Worm (Caenorhabditis elegans) whole organism, L2 larva: ENCODE measurements around the gene apc-17.

ENCODE experiments used
- C34F6.9 ChIP-seq: fragments of 150-350 bp; optimal IDR thresholded peaks from 2 replicates; lab custom pipeline; 2014; ENCODE audit warnings: missing biosample characterization, missing genetic modification characterization
- F13H6.1 ChIP-seq: sonication (generic microtip); optimal IDR thresholded peaks from 2 replicates; lab custom pipeline; 2016; ENCODE audit warnings: missing genetic modification characterization, missing compliant biosample characterization
- R02D3.7 ChIP-seq: fragments of 150-350 bp; optimal IDR thresholded peaks from 2 replicates; lab custom pipeline; 2014; ENCODE audit warnings: missing biosample characterization, missing genetic modification characterization
- ZK546.5 ChIP-seq: sonication (generic microtip); optimal IDR thresholded peaks from 2 replicates; lab custom pipeline; 2017; ENCODE audit warnings: missing biosample characterization, missing genetic modification characterization
- alr-1 ChIP-seq: fragments of 150-350 bp; optimal IDR thresholded peaks from 2 replicates; lab custom pipeline; 2014; ENCODE audit warnings: missing biosample characterization, missing genetic modification characterization
- aly-2 ChIP-seq: fragments of 150-350 bp; optimal IDR thresholded peaks from 2 replicates; lab custom pipeline; 2014; ENCODE audit warnings: missing biosample characterization, missing genetic modification characterization
- ama-1 ChIP-seq: fragments of 150-350 bp; optimal IDR thresholded peaks from 2 replicates; lab custom pipeline; 2018; ENCODE audit warnings: inconsistent platforms
- blmp-1 ChIP-seq: sonication (generic microtip); optimal IDR thresholded peaks from 2 replicates; lab custom pipeline; 2017; ENCODE audit warnings: missing genetic modification characterization, mild to moderate bottlenecking, missing compliant biosample characterization, antibody characterized with exemption, moderate library complexity; ENCODE audit not compliant: insufficient read depth
- ceh-16 ChIP-seq: fragments of 150-350 bp; optimal IDR thresholded peaks from 2 replicates; lab custom pipeline; 2014; ENCODE audit warnings: missing biosample characterization, missing genetic modification characterization
- crh-2 ChIP-seq: sonication (generic microtip); optimal IDR thresholded peaks from 2 replicates; lab custom pipeline; 2017; ENCODE audit warnings: missing biosample characterization, missing genetic modification characterization
- dmd-4 ChIP-seq: sonication (generic microtip); optimal IDR thresholded peaks from 2 replicates; lab custom pipeline; 2017; ENCODE audit warnings: missing biosample characterization, missing genetic modification characterization
- elt-3 ChIP-seq: sonication (generic microtip); optimal IDR thresholded peaks from 2 replicates; lab custom pipeline; 2017; ENCODE audit warnings: missing biosample characterization, missing genetic modification characterization
- gmeb-1 ChIP-seq: fragments of 150-350 bp; optimal IDR thresholded peaks from 2 replicates; lab custom pipeline; 2014; ENCODE audit warnings: missing biosample characterization, missing genetic modification characterization
- lin-11 ChIP-seq: fragments of 150-350 bp; sonication (generic microtip); optimal IDR thresholded peaks from 2 replicates; lab custom pipeline; 2014; ENCODE audit warnings: missing biosample characterization, missing genetic modification characterization, inconsistent platforms, mixed read lengths
- lin-39 ChIP-seq: fragments of 150-350 bp; optimal IDR thresholded peaks from 2 replicates; lab custom pipeline; 2014; ENCODE audit warnings: missing biosample characterization, missing genetic modification reagents, missing genetic modification characterization
- lsy-2 ChIP-seq, 2 experiments: fragments of 150-350 bp in 1 of 2; sonication (generic microtip) in 1 of 2; optimal IDR thresholded peaks; 2 replicates each; lab custom pipeline; 2014 to 2017; ENCODE audit warnings: missing biosample characterization in 2 of 2, missing genetic modification characterization in 2 of 2
- mab-5 ChIP-seq: fragments of 150-350 bp; optimal IDR thresholded peaks from 2 replicates; lab custom pipeline; 2014; ENCODE audit warnings: missing biosample characterization, missing genetic modification characterization
- mbf-1 ChIP-seq: sonication (generic microtip); optimal IDR thresholded peaks from 2 replicates; lab custom pipeline; 2017; ENCODE audit warnings: missing biosample characterization, missing genetic modification characterization
- mdl-1 ChIP-seq, 2 experiments: fragments of 150-350 bp in 1 of 2; sonication (generic microtip) in 1 of 2; optimal IDR thresholded peaks; 2 replicates each; lab custom pipeline; 2017; ENCODE audit warnings: missing biosample characterization in 2 of 2, missing genetic modification characterization in 2 of 2
- nhr-10 ChIP-seq: sonication (generic microtip); optimal IDR thresholded peaks from 2 replicates; lab custom pipeline; 2017; ENCODE audit warnings: missing biosample characterization, missing genetic modification characterization
- nhr-11 ChIP-seq: fragments of 150-350 bp; optimal IDR thresholded peaks from 2 replicates; lab custom pipeline; 2014; ENCODE audit warnings: missing biosample characterization, missing genetic modification characterization
- nhr-12 ChIP-seq: fragments of 150-350 bp; optimal IDR thresholded peaks from 2 replicates; lab custom pipeline; 2014; ENCODE audit warnings: missing biosample characterization, missing genetic modification characterization
- nhr-129 ChIP-seq: fragments of 150-350 bp; optimal IDR thresholded peaks from 2 replicates; lab custom pipeline; 2014; ENCODE audit warnings: missing biosample characterization, missing genetic modification characterization
- nhr-23 ChIP-seq: fragments of 150-350 bp; optimal IDR thresholded peaks from 2 replicates; lab custom pipeline; 2014; ENCODE audit warnings: missing biosample characterization, missing genetic modification reagents, missing genetic modification characterization
- nhr-237 ChIP-seq: fragments of 150-350 bp; optimal IDR thresholded peaks from 2 replicates; lab custom pipeline; 2014; ENCODE audit warnings: missing biosample characterization, missing genetic modification characterization
- nhr-25 ChIP-seq: fragments of 150-350 bp; sonication (generic microtip); optimal IDR thresholded peaks from 3 replicates; lab custom pipeline; 2014; ENCODE audit warnings: missing biosample characterization, missing genetic modification characterization
- nhr-77 ChIP-seq: fragments of 150-350 bp; optimal IDR thresholded peaks from 2 replicates; lab custom pipeline; 2014; ENCODE audit warnings: missing biosample characterization, missing genetic modification characterization
- peb-1 ChIP-seq: fragments of 150-350 bp; optimal IDR thresholded peaks from 2 replicates; lab custom pipeline; 2014; ENCODE audit warnings: missing biosample characterization, missing genetic modification characterization
- skn-1 ChIP-seq: sonication (generic microtip); optimal IDR thresholded peaks from 2 replicates; lab custom pipeline; 2017; ENCODE audit warnings: missing biosample characterization, missing genetic modification characterization
- snpc-4 ChIP-seq: fragments of 150-350 bp; optimal IDR thresholded peaks from 2 replicates; lab custom pipeline; 2014; ENCODE audit warnings: missing biosample characterization, missing genetic modification characterization
- unc-39 ChIP-seq: fragments of 150-350 bp; optimal IDR thresholded peaks from 2 replicates; lab custom pipeline; 2014; ENCODE audit warnings: missing biosample characterization, missing genetic modification characterization
- unc-55 ChIP-seq: fragments of 150-350 bp; sonication (generic microtip); optimal IDR thresholded peaks from 3 replicates; lab custom pipeline; 2014; ENCODE audit warnings: missing biosample characterization, missing genetic modification reagents, missing genetic modification characterization
- unc-62 ChIP-seq: fragments of 150-350 bp; optimal IDR thresholded peaks from 2 replicates; lab custom pipeline; 2014; ENCODE audit warnings: missing biosample characterization, missing genetic modification reagents, missing genetic modification characterization
- zag-1 ChIP-seq: fragments of 150-350 bp; optimal IDR thresholded peaks from 2 replicates; lab custom pipeline; 2014; ENCODE audit warnings: missing biosample characterization, missing genetic modification characterization
- ztf-11 ChIP-seq: sonication (generic microtip); optimal IDR thresholded peaks from 2 replicates; lab custom pipeline; 2017; ENCODE audit warnings: missing biosample characterization, missing genetic modification characterization
- ztf-4 ChIP-seq: fragments of 150-350 bp; optimal IDR thresholded peaks from 2 replicates; lab custom pipeline; 2014; ENCODE audit warnings: missing biosample characterization, missing genetic modification characterization

Gene apc-17

DNA sequence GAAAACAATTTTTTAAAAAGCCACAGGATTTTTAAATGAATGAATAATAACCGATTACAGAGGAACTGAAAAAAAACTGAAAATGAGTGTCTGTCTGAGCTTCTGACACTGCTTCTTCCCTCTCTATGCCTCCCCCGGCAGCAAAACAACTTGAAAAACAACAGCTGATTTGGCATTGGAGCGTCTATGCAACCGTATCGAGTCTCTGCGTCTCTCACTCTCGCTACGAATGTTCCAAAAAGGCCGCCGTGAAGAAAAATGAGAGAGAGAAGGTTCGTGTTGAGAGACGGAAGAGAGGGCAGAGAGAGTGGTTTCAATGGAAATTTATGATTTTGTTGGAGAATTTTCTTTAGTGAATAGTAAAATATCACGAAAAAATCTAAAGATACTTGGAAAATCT lies 4.9 kb upstream of the apc-17 start (continued):
- TF ChIP-seq nhr-129 (tag; lab: Kevin White, UChicago): peak; percentile 89

DNA sequence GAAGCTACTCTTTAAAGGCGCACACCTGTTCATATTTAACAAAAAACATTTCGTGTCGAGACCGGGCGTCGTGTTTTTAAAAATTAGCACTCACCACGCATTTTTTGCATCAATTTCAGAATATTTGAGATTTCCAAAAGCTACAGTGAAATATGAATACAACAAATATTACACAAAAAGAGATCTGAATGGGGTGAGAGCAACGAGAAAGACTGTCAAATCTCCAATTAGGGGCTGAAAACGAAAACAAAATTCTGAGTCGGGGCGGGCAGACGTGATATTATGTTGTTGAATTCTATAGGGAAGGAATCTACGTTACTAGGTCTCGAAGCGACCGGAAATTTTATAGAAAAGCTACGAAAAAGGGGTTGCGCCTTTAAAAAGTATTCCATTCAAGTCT lies 4.3 kb upstream of the apc-17 start, which contains the start of gene C09H10.5:
TSS of gene C09H10.5 (minus strand) at position 101 of the 400 bp plus-strand sequence.
- TF ChIP-seq nhr-77 (no peak), alr-1 (tag; lab: Kevin White, UChicago) (no peak), peb-1 (tag; lab: Kevin White, UChicago) (no peak), nhr-25 (tag; lab: Kevin White, UChicago) (no peak), nhr-12 (tag; lab: Kevin White, UChicago) (no peak)

DNA sequence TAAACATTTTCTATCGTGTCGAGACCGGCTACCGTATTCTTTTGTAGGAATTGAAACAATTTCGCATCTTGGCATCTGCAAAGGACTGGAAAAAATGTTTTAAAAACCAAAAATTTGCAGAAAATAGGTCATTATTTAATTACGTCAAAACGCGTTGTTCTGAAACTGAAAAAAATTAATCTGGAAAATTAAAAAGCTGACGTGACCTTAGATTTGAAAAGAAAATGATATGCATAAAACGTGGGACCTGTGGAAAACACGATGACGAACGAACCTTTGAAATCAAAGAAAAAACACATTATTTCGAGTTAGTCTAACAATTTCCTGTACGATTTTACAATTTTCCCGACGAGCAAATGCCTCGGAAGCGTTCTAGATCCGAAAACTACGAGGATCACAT lies 3.8 kb upstream of the apc-17 start, which contains the start of gene C09H10.9:
TSS of gene C09H10.9 (plus strand) at position 301 of the 400 bp plus-strand sequence.
- TF ChIP-seq F13H6.1 (tag; lab: Kevin White, UChicago) (no peak), ZK546.5 (tag; lab: Kevin White, UChicago) (no peak), ztf-11 (tag; lab: Kevin White, UChicago) (no peak), nhr-23 (no peak), snpc-4 (tag; lab: Kevin White, UChicago) (no peak), unc-55 (GFP tag; lab: Kevin White, UChicago) (no peak), nhr-237 (no peak), peb-1 (tag; lab: Kevin White, UChicago) (no peak), C34F6.9 (tag; lab: Kevin White, UChicago) (no peak), blmp-1 (tag; lab: Kevin White, UChicago) (no peak), crh-2 (tag; lab: Kevin White, UChicago) (no peak), R02D3.7 (tag; lab: Kevin White, UChicago) (no peak), mab-5 (tag; lab: Kevin White, UChicago) (no peak), nhr-129 (tag; lab: Kevin White, UChicago) (no peak), ztf-4 (tag; lab: Kevin White, UChicago) (no peak), unc-62 (GFP tag; lab: Kevin White, UChicago) (no peak), skn-1 (tag; lab: Kevin White, UChicago) (no peak), mdl-1 (tag; optimal IDR thresholded peaks at IDR 0.05; lab: Kevin White, UChicago) (no peak)

DNA sequence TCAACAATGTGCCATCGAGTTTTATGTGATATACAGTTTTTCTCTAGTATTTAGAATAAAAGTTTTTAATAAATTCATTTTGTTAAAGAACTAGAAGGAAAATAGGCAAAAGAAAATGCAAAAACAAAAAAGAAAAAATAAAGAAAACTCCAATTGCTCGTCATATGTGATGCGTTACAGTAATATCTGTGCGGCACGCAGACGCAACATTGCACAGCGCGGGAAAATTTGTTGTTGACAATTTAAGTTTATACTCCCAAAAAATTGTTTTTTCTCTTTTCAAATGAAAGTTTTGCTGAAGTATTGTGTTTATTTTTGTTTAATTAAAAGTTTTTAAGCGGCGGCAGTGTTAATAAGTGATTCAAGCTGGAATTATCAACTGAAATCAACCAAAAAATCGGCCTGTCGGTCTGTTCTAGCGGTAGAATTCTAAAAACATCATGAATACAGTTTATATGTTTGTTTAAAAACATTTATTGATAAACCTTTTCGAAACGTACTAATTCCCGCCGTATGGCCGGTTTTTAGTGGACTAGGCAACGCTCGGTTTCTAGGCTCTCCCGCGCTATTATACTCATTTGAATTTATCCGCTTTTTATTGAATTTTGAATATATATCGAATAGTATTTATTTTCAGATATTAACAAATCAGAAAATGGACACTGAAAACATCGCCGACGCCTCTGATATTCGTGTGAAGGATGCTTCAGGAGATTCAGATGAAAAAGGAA lies 1.8 kb upstream of the apc-17 start, which contains the start of gene nasp-1:
TSS of gene nasp-1 (plus strand) at position 632 of the 731 bp plus-strand sequence.
- TF ChIP-seq dmd-4 (tag; lab: Kevin White, UChicago) (no peak), lsy-2 (tag; optimal IDR thresholded peaks at IDR 0.05; lab: Kevin White, UChicago) (peak in 1 of 2 experiments; percentile 73), ztf-11 (tag; lab: Kevin White, UChicago) (no peak)

- TF ChIP-seq mbf-1 (tag; lab: Kevin White, UChicago): no peak
- no peak for TF ChIP-seq nhr-237
- no peak for TF ChIP-seq zag-1
- no peak for TF ChIP-seq unc-39 (tag; lab: Kevin White, UChicago)
- no peak for TF ChIP-seq aly-2 (tag; lab: Kevin White, UChicago)
- TF ChIP-seq blmp-1 (tag; lab: Kevin White, UChicago): no peak
- TF ChIP-seq C34F6.9 (tag; lab: Kevin White, UChicago): no peak
- no peak for TF ChIP-seq lsy-2 (tag; optimal IDR thresholded peaks at IDR 0.05; lab: Kevin White, UChicago)
- TF ChIP-seq unc-55 (GFP tag; lab: Kevin White, UChicago): no peak
- no peak for TF ChIP-seq nhr-10 (tag; lab: Kevin White, UChicago)
- no peak for TF ChIP-seq elt-3
- TF ChIP-seq F13H6.1 (tag; lab: Kevin White, UChicago): no peak
- no peak for TF ChIP-seq alr-1 (tag; lab: Kevin White, UChicago)
- TF ChIP-seq ama-1 (lab: Kevin White, UChicago): no peak
- no peak for TF ChIP-seq snpc-4 (tag; lab: Kevin White, UChicago)
- TF ChIP-seq mdl-1 (tag; optimal IDR thresholded peaks at IDR 0.05; lab: Kevin White, UChicago): no peak
These were observed 2.5 kb downstream of the apc-17 start for ce11 chrII:11110419-11110818.

ce11 chrII:11111107-11111506 lies 3.2 kb downstream of the apc-17 start, which contains the start of gene glb-4:
Gene glb-4 (minus strand): TSS chrII:11111207.
- TF ChIP-seq ztf-4 (tag; lab: Kevin White, UChicago) (no peak), elt-3 (no peak), F13H6.1 (tag; lab: Kevin White, UChicago) (no peak), lin-39 (tag; lab: Kevin White, UChicago) (no peak), lin-11 (no peak), gmeb-1 (tag; lab: Kevin White, UChicago) (no peak), ceh-16 (no peak), ztf-11 (tag; lab: Kevin White, UChicago) (no peak), peb-1 (tag; lab: Kevin White, UChicago) (no peak), nhr-11 (no peak), lsy-2 (tag; optimal IDR thresholded peaks at IDR 0.05; lab: Kevin White, UChicago) (no peak), nhr-10 (tag; lab: Kevin White, UChicago) (no peak), nhr-23 (no peak)
